Comparison of ENCODE assay signal across 3 worm cellular contexts in the genomic region with DNA sequence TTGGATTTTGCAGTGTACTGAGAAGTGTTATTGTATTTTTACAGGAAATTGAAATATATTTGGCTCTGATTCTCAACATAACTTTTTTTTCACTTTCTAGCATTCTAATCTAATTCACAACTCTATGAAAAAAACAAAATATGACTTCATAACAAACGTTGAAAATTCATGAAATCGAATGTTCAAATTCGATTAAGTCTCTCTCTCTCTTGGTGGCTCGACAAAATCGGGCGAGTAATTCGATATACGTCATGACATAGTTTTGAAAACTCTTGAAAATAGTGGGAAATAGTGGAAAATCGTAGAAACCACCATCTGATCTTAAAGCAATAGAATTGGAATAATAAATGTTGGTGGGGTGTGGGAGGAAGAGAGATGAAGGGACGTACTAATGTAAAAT.
TF ChIP-seq lines count a peak whose summit lies in the region.

No protein-coding gene starts in this region.

TF ChIP-seq in whole organism, L1 larva, 84 proteins besides CTCF, POLR2A, EP300 and RAD21:
- TF ChIP-seq nhr-28 (tag; optimal IDR thresholded peaks at IDR 0.05; lab: Kevin White, UChicago) (no peak), lir-3 (tag; optimal IDR thresholded peaks at IDR 0.05; lab: Kevin White, UChicago; ENCODE audit: poor library complexity) (no peak), blmp-1 (tag; optimal IDR thresholded peaks at IDR 0.05; lab: Kevin White, UChicago) (no peak), ceh-8 (GFP tag; optimal IDR thresholded peaks at IDR 0.05; lab: Kevin White, UChicago) (peak; percentile 43), snpc-4 (tag; optimal IDR thresholded peaks at IDR 0.05; lab: Kevin White, UChicago) (peak; percentile 25), dsc-1 (tag; optimal IDR thresholded peaks at IDR 0.05; lab: Kevin White, UChicago) (no peak), snu-23 (GFP tag; optimal IDR thresholded peaks at IDR 0.05; lab: Kevin White, UChicago) (no peak), nhr-12 (tag; optimal IDR thresholded peaks at IDR 0.05; lab: Kevin White, UChicago) (no peak), ztf-4 (tag; optimal IDR thresholded peaks at IDR 0.05; lab: Kevin White, UChicago) (no peak), isw-1 (GFP tag; IDR thresholded peaks at IDR 0.05; lab: Robert Waterston, UW) (no peak), nhr-76 (tag; optimal IDR thresholded peaks at IDR 0.05; lab: Kevin White, UChicago) (no peak), swsn-7 (tag; optimal IDR thresholded peaks at IDR 0.05; lab: Kevin White, UChicago) (no peak), mdl-1 (tag; optimal IDR thresholded peaks at IDR 0.05; lab: Kevin White, UChicago) (no peak), fkh-8 (tag; optimal IDR thresholded peaks at IDR 0.05; lab: Kevin White, UChicago) (peak; percentile 6), unc-30 (tag; optimal IDR thresholded peaks at IDR 0.05; lab: Kevin White, UChicago) (no peak), efl-1 (optimal IDR thresholded peaks at IDR 0.05; lab: Kevin White, UChicago) (no peak), efl-1 (GFP tag; optimal IDR thresholded peaks at IDR 0.05 in 1 of 2; lab: Kevin White, UChicago) (no peak), mef-2 (tag; optimal IDR thresholded peaks at IDR 0.05; lab: Kevin White, UChicago) (no peak)

TF ChIP-seq in whole organism, late embryonic, 69 proteins besides CTCF, POLR2A, EP300 and RAD21:
- TF ChIP-seq hlh-15 (tag; optimal IDR thresholded peaks at IDR 0.05; lab: Kevin White, UChicago): no peak
- TF ChIP-seq unc-42 (tag; optimal IDR thresholded peaks at IDR 0.05; lab: Kevin White, UChicago): peak; percentile 92

TF ChIP-seq in whole organism, mixed stage, embryonic, 35 proteins besides CTCF, POLR2A, EP300 and RAD21:
- TF ChIP-seq unc-120 (tag; optimal IDR thresholded peaks at IDR 0.05; lab: Kevin White, UChicago; ENCODE audit: poor library complexity, severe bottlenecking): no peak
- no peak for TF ChIP-seq lsy-2 (tag; optimal IDR thresholded peaks at IDR 0.05; lab: Kevin White, UChicago)
- TF ChIP-seq ces-1 (GFP tag; optimal IDR thresholded peaks at IDR 0.05; lab: Kevin White, UChicago): peak; percentile 95
- TF ChIP-seq lin-13 (tag; optimal IDR thresholded peaks at IDR 0.05; lab: Kevin White, UChicago): no peak
- no peak for TF ChIP-seq elt-3 (tag; optimal IDR thresholded peaks at IDR 0.05; lab: Kevin White, UChicago)
- TF ChIP-seq sem-2 (GFP tag; optimal IDR thresholded peaks at IDR 0.05; lab: Kevin White, UChicago): no peak
- TF ChIP-seq unc-39 (tag; optimal IDR thresholded peaks at IDR 0.05; lab: Kevin White, UChicago): no peak
- no peak for TF ChIP-seq zip-8 (tag; optimal IDR thresholded peaks at IDR 0.05; lab: Kevin White, UChicago)
